Fruit fly (Drosophila melanogaster): Measurements from ENCODE around the gene CG4318.
A peak's percentile ranks its signal among the peaks of the same experiment; 100 is the strongest.
"Not testable (repeated sequence)": the region's sequence is repeated elsewhere in the genome, so short reads cannot be mapped to it uniquely, and the experiment has no call there.

The CG4318 gene

dm6 chrX:13154783-13155182, at the start of gene CG4318, which contains the start of gene CG4332:
CG4318 (minus strand) TSS chrX:13154924.
CG4332 (plus strand) TSS chrX:13155038.
- TF ChIP-seq CG10348 (GFP tag; IDR thresholded peaks at IDR 0.05), result no peak
- no peak for TF ChIP-seq rn (GFP tag; IDR thresholded peaks at IDR 0.05)
- TF ChIP-seq EcR (GFP tag; optimal IDR thresholded peaks at IDR 0.05), result peak; percentile 2
- no peak for TF ChIP-seq CG9948 (tag; optimal IDR thresholded peaks at IDR 0.05)
- TF ChIP-seq CG4496 (GFP tag; IDR thresholded peaks at IDR 0.05), result no peak

dm6 chrX:13202162-13202561, 47.4 kb upstream of the CG4318 start, which contains the start of gene CG44437:
CG44437 (minus strand) TSS chrX:13202262.
- TF ChIP-seq CG8159 (tag; optimal IDR thresholded peaks at IDR 0.05) (no peak), CG17806 (tag; optimal IDR thresholded peaks at IDR 0.05) (no peak)

DNA sequence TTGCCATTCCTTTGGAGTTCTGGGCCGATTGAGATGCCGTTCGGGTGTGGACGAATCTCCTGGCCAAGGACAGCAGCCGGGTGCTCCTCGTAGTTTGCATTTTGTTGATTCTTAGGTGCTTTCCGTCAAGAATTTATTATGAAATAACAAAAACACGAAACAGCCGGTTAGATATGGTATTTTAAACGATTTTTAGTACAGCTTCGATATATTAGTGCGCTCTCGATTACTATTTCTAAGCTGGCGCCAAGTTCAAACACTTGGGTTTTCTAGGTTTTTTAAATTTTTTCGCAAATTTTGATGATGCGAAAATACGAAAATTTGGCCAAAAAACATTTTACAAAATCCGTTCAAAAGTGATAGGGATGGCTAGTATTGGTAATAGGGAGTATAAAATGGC, 39.5 kb upstream of the CG4318 start, which contains the start of gene Coq5:
TSS of gene Coq5 (minus strand) at position 303 of the 400 bp plus-strand sequence.
- no peak for TF ChIP-seq Ets98B (GFP tag; IDR thresholded peaks at IDR 0.05)
- no peak for TF ChIP-seq fd96Ca (GFP tag; IDR thresholded peaks at IDR 0.05)
- no peak for TF ChIP-seq CG12605 (GFP tag; IDR thresholded peaks at IDR 0.05)
- TF ChIP-seq CG9948 (tag; optimal IDR thresholded peaks at IDR 0.05), result no peak
- no peak for TF ChIP-seq CG10348 (GFP tag; IDR thresholded peaks at IDR 0.05)
- no peak for TF ChIP-seq CG4496 (GFP tag; IDR thresholded peaks at IDR 0.05)
- no peak for TF ChIP-seq CG8159 (tag; optimal IDR thresholded peaks at IDR 0.05)
- no peak for TF ChIP-seq EcR (GFP tag; optimal IDR thresholded peaks at IDR 0.05)
- no peak for TF ChIP-seq Pif1A (GFP tag; optimal IDR thresholded peaks at IDR 0.05)
- TF ChIP-seq CG15710 (tag; optimal IDR thresholded peaks at IDR 0.05), result no peak
- TF ChIP-seq rn (GFP tag; IDR thresholded peaks at IDR 0.05), result no peak
- TF ChIP-seq CG17806 (tag; optimal IDR thresholded peaks at IDR 0.05), result no peak

DNA sequence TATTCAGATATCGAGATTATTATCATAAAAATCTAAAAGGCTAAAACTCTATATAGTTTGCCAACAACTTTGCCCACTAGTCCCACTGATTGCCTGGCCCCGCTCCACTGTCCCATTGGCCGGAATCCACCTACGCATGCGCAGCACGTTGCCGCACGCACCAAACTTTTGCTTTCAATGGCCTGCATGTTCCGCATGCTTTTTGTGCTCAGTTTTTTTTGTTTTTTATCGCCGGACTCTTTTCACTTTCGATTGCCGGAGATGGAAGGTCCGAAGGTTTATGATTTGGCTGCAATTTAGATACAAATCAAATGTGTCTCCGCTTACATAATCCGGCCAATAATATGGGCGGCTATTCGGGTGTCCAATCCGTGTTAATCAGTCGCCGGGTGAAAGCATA, 37.5 kb upstream of the CG4318 start:
- TF ChIP-seq D1 (tag; optimal IDR thresholded peaks at IDR 0.05), result no peak
- no peak for TF ChIP-seq EcR (GFP tag; optimal IDR thresholded peaks at IDR 0.05)
- no peak for TF ChIP-seq rn (GFP tag; IDR thresholded peaks at IDR 0.05)
- TF ChIP-seq Pif1B (GFP tag; optimal IDR thresholded peaks at IDR 0.05), result no peak
- TF ChIP-seq CG12605 (GFP tag; IDR thresholded peaks at IDR 0.05), result no peak
- TF ChIP-seq CG8301 (tag; optimal IDR thresholded peaks at IDR 0.05), result no peak
- no peak for TF ChIP-seq CG15710 (tag; optimal IDR thresholded peaks at IDR 0.05)
- TF ChIP-seq CG34367 (tag; optimal IDR thresholded peaks at IDR 0.05), result no peak
- no peak for TF ChIP-seq CG17806 (tag; optimal IDR thresholded peaks at IDR 0.05)
- TF ChIP-seq Snoo (tag; optimal IDR thresholded peaks at IDR 0.05), result no peak
- no peak for TF ChIP-seq gl (tag; optimal IDR thresholded peaks at IDR 0.05)
- no peak for TF ChIP-seq CG10348 (GFP tag; IDR thresholded peaks at IDR 0.05)
- TF ChIP-seq CG8159 (tag; optimal IDR thresholded peaks at IDR 0.05), result no peak
- no peak for TF ChIP-seq CG32121 (GFP tag; IDR thresholded peaks at IDR 0.05)
- TF ChIP-seq CG14655 (GFP tag; optimal IDR thresholded peaks at IDR 0.05), result no peak
- no peak for TF ChIP-seq Ets98B (GFP tag; IDR thresholded peaks at IDR 0.05)
- no peak for TF ChIP-seq CG4496 (GFP tag; IDR thresholded peaks at IDR 0.05)
- no peak for TF ChIP-seq fd96Ca (GFP tag; IDR thresholded peaks at IDR 0.05)
- no peak for TF ChIP-seq CG9948 (tag; optimal IDR thresholded peaks at IDR 0.05)
- TF ChIP-seq CG13204 (GFP tag; optimal IDR thresholded peaks at IDR 0.05), result no peak

- TF ChIP-seq CG12605 (GFP tag; IDR thresholded peaks at IDR 0.05), result no peak
- no peak for TF ChIP-seq D1 (tag; optimal IDR thresholded peaks at IDR 0.05)
- TF ChIP-seq fd96Ca (GFP tag; IDR thresholded peaks at IDR 0.05), result no peak
- no peak for TF ChIP-seq CG14655 (GFP tag; optimal IDR thresholded peaks at IDR 0.05)
- TF ChIP-seq Ets98B (GFP tag; IDR thresholded peaks at IDR 0.05), result no peak
- TF ChIP-seq CG15710 (tag; optimal IDR thresholded peaks at IDR 0.05), result no peak
- TF ChIP-seq CG10348 (GFP tag; IDR thresholded peaks at IDR 0.05), result no peak
- TF ChIP-seq rn (GFP tag; IDR thresholded peaks at IDR 0.05), result no peak
- TF ChIP-seq CG8301 (tag; optimal IDR thresholded peaks at IDR 0.05), result no peak
- no peak for TF ChIP-seq Pif1A (GFP tag; optimal IDR thresholded peaks at IDR 0.05)
- no peak for TF ChIP-seq CG17806 (tag; optimal IDR thresholded peaks at IDR 0.05)
These were observed 37.1 kb upstream of the CG4318 start, which contains the start of gene CG12723 for dm6 chrX:13191783-13192182. CG12723 (minus strand) TSS chrX:13191883.

DNA sequence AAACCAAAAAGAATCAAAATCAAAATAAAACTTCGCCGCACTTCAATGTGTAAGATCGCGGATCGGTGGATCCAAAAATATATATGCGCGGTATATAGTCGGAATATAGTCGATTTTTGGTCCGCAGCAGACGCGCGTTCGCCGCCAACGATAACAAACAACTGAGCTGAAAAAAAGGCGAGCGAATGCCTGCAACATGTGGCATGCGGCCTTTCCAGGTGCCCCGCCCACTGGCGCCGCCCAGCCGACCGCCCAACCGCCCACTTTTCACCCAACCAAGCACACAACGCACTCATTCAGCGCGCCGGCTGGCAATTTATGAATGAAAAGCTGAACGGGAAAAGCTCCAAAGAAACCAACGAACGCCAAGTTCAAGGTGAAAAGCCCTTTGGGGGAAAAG, 34.3 kb upstream of the CG4318 start, which contains the start of gene Lgr4:
TSS of gene Lgr4 (minus strand) at position 133 of the 400 bp plus-strand sequence.
- no peak for TF ChIP-seq CG17806 (tag; optimal IDR thresholded peaks at IDR 0.05)
- no peak for TF ChIP-seq Pif1A (GFP tag; optimal IDR thresholded peaks at IDR 0.05)
- no peak for TF ChIP-seq CG34367 (tag; optimal IDR thresholded peaks at IDR 0.05)
- TF ChIP-seq CG15710 (tag; optimal IDR thresholded peaks at IDR 0.05), result no peak
- no peak for TF ChIP-seq rn (GFP tag; IDR thresholded peaks at IDR 0.05)
- no peak for TF ChIP-seq Ets98B (GFP tag; IDR thresholded peaks at IDR 0.05)
- no peak for TF ChIP-seq D1 (tag; optimal IDR thresholded peaks at IDR 0.05)
- TF ChIP-seq CG12605 (GFP tag; IDR thresholded peaks at IDR 0.05), result peak; percentile 67
- TF ChIP-seq gl (tag; optimal IDR thresholded peaks at IDR 0.05), result no peak
- no peak for TF ChIP-seq fd96Ca (GFP tag; IDR thresholded peaks at IDR 0.05)
- TF ChIP-seq CG32121 (GFP tag; IDR thresholded peaks at IDR 0.05), result peak; percentile 17; the same call in 1 of the 2 replicates
- TF ChIP-seq Snoo (tag; optimal IDR thresholded peaks at IDR 0.05), result no peak
- TF ChIP-seq EcR (GFP tag; optimal IDR thresholded peaks at IDR 0.05), result no peak

DNA sequence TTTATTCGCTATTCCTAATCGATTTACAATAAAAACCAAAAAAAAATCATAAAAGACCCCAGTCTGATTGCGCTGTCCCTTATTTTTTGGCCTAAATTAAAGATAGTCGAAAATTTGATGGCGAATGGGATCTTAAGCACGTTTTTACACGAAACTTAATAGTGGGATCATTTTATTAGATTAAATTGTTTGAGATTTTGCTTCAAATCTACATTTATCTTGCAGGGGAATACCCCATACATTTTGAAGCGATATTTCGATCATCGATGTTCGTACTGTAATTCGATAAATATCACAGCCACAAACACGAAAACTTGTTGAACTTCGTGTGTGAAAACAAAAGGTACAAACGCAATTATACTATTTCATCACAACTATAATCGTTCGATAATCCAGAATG, 29.5 kb upstream of the CG4318 start, which contains the start of gene CG32641:
TSS of gene CG32641 (plus strand) at position 301 of the 400 bp plus-strand sequence.
- TF ChIP-seq Pif1B (GFP tag; optimal IDR thresholded peaks at IDR 0.05); CG32121 (GFP tag; IDR thresholded peaks at IDR 0.05); CG10348 (GFP tag; IDR thresholded peaks at IDR 0.05): not testable (repeated sequence)

Data from whole organism, pupa.